Worm (Caenorhabditis elegans): ENCODE results near the gene srw-138.
"Not testable (repeated sequence)": the region's sequence is repeated elsewhere in the genome, so short reads cannot be mapped to it uniquely, and the experiment has no call there.

Gene srw-138

DNA sequence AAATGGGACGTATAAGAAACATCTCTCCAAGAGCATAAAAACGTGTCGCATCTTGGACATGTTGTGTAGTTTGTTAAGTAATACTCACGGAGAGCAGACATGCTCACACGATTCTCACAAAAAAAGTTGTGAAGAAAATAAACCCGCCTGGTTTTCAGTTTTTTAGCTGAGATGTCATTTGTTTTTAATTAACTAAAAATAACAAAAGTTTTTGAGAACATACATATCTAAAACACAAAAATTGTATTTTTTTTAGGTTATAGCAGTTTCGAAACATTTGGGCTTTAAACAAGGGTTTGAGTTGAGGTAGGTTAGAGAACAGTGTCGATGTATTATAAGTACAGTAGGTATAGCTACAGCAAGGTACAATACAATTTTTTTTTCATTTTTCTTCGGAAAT lies 1.9 kb upstream of the srw-138 start, which contains the start of gene srh-88:
srh-88 (minus strand) TSS at position 101 of the 400 bp plus-strand sequence.
- no peak for TF ChIP-seq ama-1 (optimal IDR thresholded peaks at IDR 0.05)
- no peak for TF ChIP-seq hmg-4 (GFP tag; optimal IDR thresholded peaks at IDR 0.05)
- TF ChIP-seq tbx-11 (GFP tag; IDR thresholded peaks at IDR 0.05): no peak
- no peak for TF ChIP-seq tra-4 (tag; optimal IDR thresholded peaks at IDR 0.05)
- no peak for TF ChIP-seq scrt-1 (GFP tag; IDR thresholded peaks at IDR 0.05)
- TF ChIP-seq hnd-1 (tag; optimal IDR thresholded peaks at IDR 0.05): no peak
- TF ChIP-seq pes-1 (GFP tag; IDR thresholded peaks at IDR 0.05): no peak
- TF ChIP-seq tbx-37 (GFP tag; conservative IDR thresholded peaks at IDR 0.05): no peak
- no peak for TF ChIP-seq B0310.2 (tag; optimal IDR thresholded peaks at IDR 0.05)

DNA sequence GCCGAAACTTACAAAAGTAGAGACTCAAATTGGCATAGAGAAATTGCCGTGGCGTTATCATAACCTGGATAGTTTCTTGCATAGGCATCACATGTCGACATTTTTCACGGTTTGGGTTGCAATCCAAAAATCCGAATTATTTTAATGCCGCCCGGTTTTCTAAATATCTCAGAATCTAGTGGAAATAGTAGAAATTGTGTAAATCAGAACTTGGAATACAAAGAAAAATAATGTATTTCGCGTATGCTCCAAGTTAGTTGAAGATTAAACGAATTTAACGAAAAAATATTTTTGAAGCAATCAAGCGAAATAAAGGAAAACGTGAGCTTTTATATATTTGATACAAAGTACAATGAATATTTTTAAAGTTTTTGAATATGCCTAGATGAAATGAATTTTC lies 2.0 kb downstream of the srw-138 start, which contains the start of gene srw-144:
srw-144 (minus strand) TSS at position 101 of the 400 bp plus-strand sequence.
- no peak for TF ChIP-seq ets-7 (tag; optimal IDR thresholded peaks at IDR 0.05)
- no peak for TF ChIP-seq scrt-1 (GFP tag; IDR thresholded peaks at IDR 0.05)
- TF ChIP-seq hmbx-1 (tag; optimal IDR thresholded peaks at IDR 0.05): no peak
- TF ChIP-seq tra-4 (tag; optimal IDR thresholded peaks at IDR 0.05): no peak
- TF ChIP-seq ceh-13 (GFP tag; optimal IDR thresholded peaks at IDR 0.05): no peak
- no peak for TF ChIP-seq hnd-1 (tag; optimal IDR thresholded peaks at IDR 0.05)
- TF ChIP-seq aly-1 (tag; optimal IDR thresholded peaks at IDR 0.05): no peak
- no peak for TF ChIP-seq ama-1 (optimal IDR thresholded peaks at IDR 0.05)

DNA sequence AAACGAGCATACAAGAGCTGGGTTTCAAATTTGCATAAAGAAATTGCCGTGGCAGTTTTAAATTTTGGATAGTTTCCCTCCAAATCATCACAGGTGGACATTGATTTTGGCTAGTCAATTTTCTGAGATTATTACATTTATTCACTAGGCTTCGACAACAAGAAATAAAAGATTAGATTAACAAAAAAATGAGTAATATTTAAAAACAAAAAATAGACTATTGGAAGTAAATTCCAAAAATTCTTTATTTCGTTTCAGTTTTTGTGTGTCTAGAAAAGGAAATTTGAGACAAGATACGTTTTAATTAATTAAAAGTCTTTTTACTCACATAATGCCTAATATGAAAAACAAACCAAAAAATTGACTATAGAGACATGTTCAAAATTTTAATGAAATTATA lies 4.7 kb downstream of the srw-138 start, which contains the start of gene srw-142:
srw-142 (minus strand) TSS at position 101 of the 400 bp plus-strand sequence.
- TF ChIP-seq aly-1 (tag; optimal IDR thresholded peaks at IDR 0.05) (no peak), pes-1 (GFP tag; IDR thresholded peaks at IDR 0.05) (no peak), hmbx-1 (tag; optimal IDR thresholded peaks at IDR 0.05) (no peak), ets-7 (tag; optimal IDR thresholded peaks at IDR 0.05) (no peak), sea-1 (GFP tag; conservative IDR thresholded peaks at IDR 0.05) (no peak), hnd-1 (tag; optimal IDR thresholded peaks at IDR 0.05) (no peak), tbx-11 (GFP tag; IDR thresholded peaks at IDR 0.05) (no peak), hmg-4 (GFP tag; optimal IDR thresholded peaks at IDR 0.05) (no peak), ceh-13 (GFP tag; optimal IDR thresholded peaks at IDR 0.05) (no peak), ceh-36 (tag; optimal IDR thresholded peaks at IDR 0.05) (no peak), tbx-37 (GFP tag; conservative IDR thresholded peaks at IDR 0.05) (no peak), scrt-1 (GFP tag; IDR thresholded peaks at IDR 0.05) (no peak), F13C5.2 (tag; optimal IDR thresholded peaks at IDR 0.05) (no peak), B0310.2 (tag; optimal IDR thresholded peaks at IDR 0.05) (no peak), tra-4 (tag; optimal IDR thresholded peaks at IDR 0.05) (no peak), flt-1 (GFP tag; IDR thresholded peaks at IDR 0.05) (no peak), ama-1 (optimal IDR thresholded peaks at IDR 0.05) (no peak)

DNA sequence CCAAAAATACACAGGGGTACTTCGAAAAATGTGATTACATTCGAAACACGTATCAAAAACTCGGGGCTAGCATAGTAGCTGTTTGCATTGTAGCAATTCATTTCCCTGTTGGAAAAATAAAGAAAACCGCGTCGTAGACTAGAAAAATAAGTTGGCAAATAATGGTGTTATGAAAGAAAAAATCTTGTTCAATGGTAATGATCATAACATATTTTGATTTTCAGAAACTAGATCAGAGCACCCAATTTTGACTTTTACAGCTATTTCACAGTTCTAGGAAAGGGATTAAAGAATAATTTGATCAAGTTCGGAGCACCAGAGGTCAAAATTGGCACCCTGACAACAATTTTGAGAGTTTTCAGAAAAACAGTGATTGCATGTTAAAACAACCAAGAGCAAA lies 7.5 kb downstream of the srw-138 start, which contains the start of gene srh-248:
srh-248 (minus strand) TSS at position 101 of the 400 bp plus-strand sequence.
- not testable (repeated sequence) for TF ChIP-seq pes-1 (GFP tag; IDR thresholded peaks at IDR 0.05); sea-1 (GFP tag; conservative IDR thresholded peaks at IDR 0.05); hmbx-1 (tag; optimal IDR thresholded peaks at IDR 0.05)

DNA sequence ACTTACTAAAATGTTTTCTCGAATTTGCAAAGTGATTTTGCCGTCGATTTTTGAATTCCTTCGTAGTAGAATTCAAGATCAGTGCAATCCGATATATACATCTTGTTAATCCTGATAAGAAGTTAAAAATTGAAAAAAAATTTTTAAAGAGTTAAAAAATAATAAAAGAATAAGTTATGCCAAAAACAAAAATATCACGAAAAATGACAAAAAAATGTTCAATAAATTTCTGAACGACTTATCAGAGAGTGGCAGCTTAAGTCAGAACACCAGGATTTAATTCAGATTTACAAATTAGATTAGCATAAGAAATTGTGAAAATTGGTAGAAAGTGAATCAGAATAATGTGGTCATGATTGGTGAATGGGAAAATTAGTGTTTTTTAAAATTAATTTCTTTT lies 10.8 kb downstream of the srw-138 start, which contains the start of gene srw-122:
srw-122 (minus strand) TSS at position 101 of the 400 bp plus-strand sequence.
- not testable (repeated sequence) for TF ChIP-seq ama-1 (optimal IDR thresholded peaks at IDR 0.05); tra-4 (tag; optimal IDR thresholded peaks at IDR 0.05); tbx-11 (GFP tag; IDR thresholded peaks at IDR 0.05)

DNA sequence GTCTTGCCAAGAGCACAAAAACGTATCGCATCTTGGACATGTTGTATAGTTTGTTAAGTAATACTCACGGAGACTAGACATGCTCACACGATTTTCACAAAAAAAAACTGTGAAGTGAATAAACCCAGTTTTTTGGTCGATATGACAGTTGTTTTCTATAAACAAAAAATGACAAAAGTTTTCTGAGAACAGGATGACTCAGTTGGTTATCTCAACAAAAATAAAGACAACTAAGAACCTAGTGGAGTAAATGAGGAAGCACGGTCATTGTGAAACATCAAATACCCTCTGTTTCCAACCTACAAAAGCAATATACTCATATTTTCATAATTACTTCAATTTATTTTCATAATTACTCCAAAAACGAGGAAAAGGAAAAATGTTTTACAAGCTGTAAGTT lies 17.3 kb downstream of the srw-138 start, which contains the start of gene srh-87:
srh-87 (minus strand) TSS at position 101 of the 400 bp plus-strand sequence.
- TF ChIP-seq hnd-1 (tag; optimal IDR thresholded peaks at IDR 0.05) (no peak), pes-1 (GFP tag; IDR thresholded peaks at IDR 0.05) (no peak)

DNA sequence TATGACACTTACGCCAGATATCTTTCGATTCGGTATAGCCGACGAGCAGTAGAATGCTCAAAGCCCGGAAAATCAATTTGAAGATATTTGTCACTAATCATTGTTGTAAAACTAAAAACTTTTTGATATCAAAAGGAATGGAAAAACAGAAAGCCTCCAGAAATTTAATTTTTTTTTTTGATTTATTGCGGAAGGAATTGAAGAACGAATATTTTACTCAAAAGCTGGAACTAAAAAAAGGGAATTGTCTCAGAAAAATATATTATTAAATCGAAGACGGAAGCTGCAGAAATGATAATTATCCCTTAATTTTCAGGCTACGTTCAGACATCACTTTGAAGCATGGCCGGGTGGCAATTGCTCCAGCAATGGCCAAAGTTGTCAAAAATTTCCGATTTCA lies 19.0 kb downstream of the srw-138 start, which contains the start of gene srw-137:
srw-137 (minus strand) TSS at position 101 of the 400 bp plus-strand sequence.
- TF ChIP-seq aly-1 (tag; optimal IDR thresholded peaks at IDR 0.05) (no peak), hmbx-1 (tag; optimal IDR thresholded peaks at IDR 0.05) (no peak), ceh-13 (GFP tag; optimal IDR thresholded peaks at IDR 0.05) (no peak), pes-1 (GFP tag; IDR thresholded peaks at IDR 0.05) (no peak), ama-1 (optimal IDR thresholded peaks at IDR 0.05) (no peak), F13C5.2 (tag; optimal IDR thresholded peaks at IDR 0.05) (no peak), scrt-1 (GFP tag; IDR thresholded peaks at IDR 0.05) (no peak), B0310.2 (tag; optimal IDR thresholded peaks at IDR 0.05) (no peak), ceh-36 (tag; optimal IDR thresholded peaks at IDR 0.05) (no peak), tbx-37 (GFP tag; conservative IDR thresholded peaks at IDR 0.05) (no peak), hmg-4 (GFP tag; optimal IDR thresholded peaks at IDR 0.05) (no peak), ets-7 (tag; optimal IDR thresholded peaks at IDR 0.05) (no peak), sea-1 (GFP tag; conservative IDR thresholded peaks at IDR 0.05) (no peak), tra-4 (tag; optimal IDR thresholded peaks at IDR 0.05) (no peak), flt-1 (GFP tag; IDR thresholded peaks at IDR 0.05) (no peak), tbx-11 (GFP tag; IDR thresholded peaks at IDR 0.05) (no peak), hnd-1 (tag; optimal IDR thresholded peaks at IDR 0.05) (no peak)

DNA sequence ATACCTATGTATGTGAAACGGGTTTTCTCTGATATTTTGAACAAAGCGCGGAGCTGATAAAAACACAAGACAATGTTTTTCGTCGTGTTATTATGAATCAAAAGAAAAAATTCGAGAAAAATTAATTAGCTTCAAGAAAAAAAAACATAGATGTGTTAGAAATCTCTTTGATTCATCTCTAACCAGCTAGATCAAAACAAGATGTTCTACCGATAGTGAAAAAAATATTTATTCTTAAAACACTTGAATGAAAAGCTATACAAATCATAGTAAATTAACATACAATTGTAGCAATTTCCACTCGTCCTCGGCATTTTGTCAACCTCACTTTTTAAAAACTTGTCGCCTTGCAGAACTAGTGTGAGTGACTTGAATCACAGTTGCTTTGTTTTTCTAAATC lies 20.6 kb downstream of the srw-138 start:
- TF ChIP-seq pes-1 (GFP tag; IDR thresholded peaks at IDR 0.05) (no peak), tra-4 (tag; optimal IDR thresholded peaks at IDR 0.05) (no peak), ceh-36 (tag; optimal IDR thresholded peaks at IDR 0.05) (no peak), flt-1 (GFP tag; IDR thresholded peaks at IDR 0.05) (no peak), ama-1 (optimal IDR thresholded peaks at IDR 0.05) (no peak)

All from whole organism, early embryonic.